Fruit fly (Drosophila melanogaster) whole organism, embryonic: ENCODE data around the gene CG10589.

Experiments
- Blimp-1 ChIP-seq: fragments of 200-800 bp; sonication (Bioruptor generic); optimal IDR thresholded peaks from 3 replicates; lab custom pipeline; 2018; ENCODE audit warnings: missing biosample characterization, missing genetic modification characterization, mild to moderate bottlenecking, moderate library complexity, missing genetic modification reagents
- BtbVII ChIP-seq: fragments of 200-800 bp; sonication (Bioruptor generic); optimal IDR thresholded peaks from 3 replicates; lab custom pipeline; 2017; ENCODE audit warnings: missing biosample characterization, mild to moderate bottlenecking, missing genetic modification characterization
- CG10366 ChIP-seq: fragments of 200-800 bp; sonication (Bioruptor generic); IDR thresholded peaks from 2 replicates; pipeline ENCODE4 v1.3.6; 2022; ENCODE audit warnings: missing biosample characterization, missing genetic modification characterization
- CG11093 ChIP-seq: fragments of 200-800 bp; sonication (Bioruptor generic); IDR thresholded peaks from 3 replicates; pipeline ENCODE4 v1.3.6; 2022; ENCODE audit warnings: missing biosample characterization, missing genetic modification characterization
- CG11504 ChIP-seq: fragments of 200-800 bp; sonication (Bioruptor generic); optimal IDR thresholded peaks from 3 replicates; lab custom pipeline; 2019; ENCODE audit warnings: missing biosample characterization, mild to moderate bottlenecking, missing genetic modification characterization, moderate library complexity
- CG11560 ChIP-seq: fragments of 200-800 bp; sonication (Bioruptor generic); IDR thresholded peaks from 3 replicates; pipeline ENCODE4 v1.3.6; 2022; ENCODE audit warnings: missing biosample characterization, missing genetic modification characterization
- CG11696 ChIP-seq: fragments of 200-800 bp; sonication (Bioruptor generic); IDR thresholded peaks from 2 replicates; pipeline ENCODE4 v1.3.6; 2022; ENCODE audit warnings: missing biosample characterization, missing genetic modification characterization
- CG11723 ChIP-seq: fragments of 200-800 bp; sonication (Bioruptor generic); optimal IDR thresholded peaks from 2 replicates; lab custom pipeline; 2017; ENCODE audit warnings: missing biosample characterization, mild to moderate bottlenecking, missing genetic modification characterization
- CG12219 ChIP-seq: fragments of 200-800 bp; sonication (Bioruptor generic); optimal IDR thresholded peaks from 3 replicates; lab custom pipeline; 2018; ENCODE audit warnings: missing biosample characterization, mild to moderate bottlenecking, missing genetic modification characterization
- CG12236 ChIP-seq: fragments of 200-800 bp; sonication (Bioruptor generic); optimal IDR thresholded peaks from 2 replicates; lab custom pipeline; 2016; ENCODE audit warnings: missing biosample characterization, missing genetic modification characterization
- CG1603 ChIP-seq: fragments of 200-800 bp; sonication (Bioruptor generic); optimal IDR thresholded peaks from 2 replicates; lab custom pipeline; 2019; ENCODE audit warnings: missing biosample characterization, mild to moderate bottlenecking, missing genetic modification characterization, moderate library complexity
- CG17829 ChIP-seq: fragments of 200-800 bp; optimal IDR thresholded peaks from 2 replicates; lab custom pipeline; 2019; ENCODE audit warnings: missing biosample characterization, mild to moderate bottlenecking, missing genetic modification characterization, moderate library complexity
- CG2712 ChIP-seq: fragments of 200-800 bp; optimal IDR thresholded peaks from 3 replicates; lab custom pipeline; 2019; ENCODE audit warnings: missing biosample characterization, mild to moderate bottlenecking, missing genetic modification characterization, moderate library complexity
- CG4360 ChIP-seq: fragments of 200-800 bp; sonication (Bioruptor generic); IDR thresholded peaks from 2 replicates; pipeline ENCODE4 v1.3.6; 2022; ENCODE audit warnings: missing biosample characterization, missing genetic modification characterization
- CG6689 ChIP-seq: fragments of 200-800 bp; sonication (Bioruptor generic); IDR thresholded peaks from 2 replicates; pipeline ENCODE4 v1.3.6; 2022; ENCODE audit warnings: missing biosample characterization, missing genetic modification characterization
- D19A ChIP-seq: fragments of 200-800 bp; optimal IDR thresholded peaks from 3 replicates; lab custom pipeline; 2019; ENCODE audit warnings: missing biosample characterization, mild to moderate bottlenecking, missing genetic modification characterization, moderate library complexity
- Doc3 ChIP-seq: fragments of 200-800 bp; sonication (Bioruptor generic); IDR thresholded peaks from 3 replicates; pipeline ENCODE4 v1.3.6; 2022; ENCODE audit warnings: missing biosample characterization, missing genetic modification characterization; ENCODE audit not compliant: partially characterized antibody
- Drgx ChIP-seq: fragments of 200-800 bp; sonication (Bioruptor generic); IDR thresholded peaks from 2 replicates; pipeline ENCODE4 v1.3.6; 2022; ENCODE audit warnings: missing biosample characterization, missing genetic modification characterization
- E2f1 ChIP-seq: fragments of 200-800 bp; sonication (Bioruptor generic); IDR thresholded peaks from 2 replicates; pipeline ENCODE4 v1.3.6; 2022; ENCODE audit warnings: missing biosample characterization, missing genetic modification characterization
- H15 ChIP-seq: fragments of 200-800 bp; sonication (Bioruptor generic); IDR thresholded peaks from 3 replicates; pipeline ENCODE4 v1.3.6; 2022; ENCODE audit warnings: missing biosample characterization, missing genetic modification characterization
- NC2β ChIP-seq: fragments of 200-800 bp; sonication (Bioruptor generic); optimal IDR thresholded peaks from 2 replicates; lab custom pipeline; 2016; ENCODE audit warnings: missing biosample characterization, missing genetic modification characterization
- Oli ChIP-seq: fragments of 200-800 bp; sonication (Bioruptor generic); optimal IDR thresholded peaks from 2 replicates; lab custom pipeline; 2018; ENCODE audit warnings: missing biosample characterization, mild to moderate bottlenecking, missing genetic modification characterization, moderate library complexity
- Ptx1 ChIP-seq: fragments of 200-800 bp; sonication (Bioruptor generic); IDR thresholded peaks from 2 replicates; pipeline ENCODE4 v1.3.6; 2022; ENCODE audit warnings: missing biosample characterization, missing genetic modification characterization
- Rfx ChIP-seq: fragments of 200-800 bp; sonication (Bioruptor generic); IDR thresholded peaks from 2 replicates; pipeline ENCODE4 v1.3.6; 2022; ENCODE audit warnings: missing biosample characterization, missing genetic modification characterization
- Sox100B ChIP-seq: fragments of 200-800 bp; sonication (Bioruptor generic); optimal IDR thresholded peaks from 3 replicates; lab custom pipeline; 2018; ENCODE audit warnings: missing biosample characterization, mild to moderate bottlenecking, missing genetic modification characterization
- Xrp1 ChIP-seq: fragments of 200-800 bp; sonication (Bioruptor generic); IDR thresholded peaks from 2 replicates; pipeline ENCODE4 v1.3.6; 2022; ENCODE audit warnings: missing biosample characterization, missing genetic modification characterization
- bsh ChIP-seq, 2 experiments: fragments of 200-800 bp; sonication (Bioruptor generic); optimal IDR thresholded peaks; 2 replicates each; lab custom pipeline; 2017 to 2018; ENCODE audit warnings: mild to moderate bottlenecking in 2 of 2, missing biosample characterization in 2 of 2, missing genetic modification characterization in 2 of 2, moderate library complexity in 1 of 2
- cg ChIP-seq: fragments of 200-800 bp; sonication (Bioruptor generic); optimal IDR thresholded peaks from 3 replicates; lab custom pipeline; 2019; ENCODE audit warnings: missing biosample characterization, mild to moderate bottlenecking, missing genetic modification characterization, moderate library complexity
- dmrt11E ChIP-seq: fragments of 200-800 bp; sonication (Bioruptor generic); optimal IDR thresholded peaks from 3 replicates; lab custom pipeline; 2018; ENCODE audit warnings: missing biosample characterization, mild to moderate bottlenecking, missing genetic modification characterization, moderate library complexity
- dmrt99B ChIP-seq: fragments of 200-800 bp; sonication (Bioruptor generic); optimal IDR thresholded peaks from 2 replicates; lab custom pipeline; 2018; ENCODE audit warnings: missing biosample characterization, mild to moderate bottlenecking, missing genetic modification characterization, moderate library complexity
- eve ChIP-seq, 2 experiments: fragments of >200 bp; optimal IDR thresholded peaks; 2 replicates each; lab custom pipeline; 2017; ENCODE audit warnings: missing biosample characterization in 2 of 2, missing genetic modification characterization in 2 of 2
- gce ChIP-seq: fragments of 200-800 bp; sonication (Bioruptor generic); IDR thresholded peaks from 3 replicates; pipeline ENCODE4 v1.3.6; 2022; ENCODE audit warnings: missing biosample characterization, missing genetic modification characterization
- gem ChIP-seq: fragments of 200-800 bp; sonication (Bioruptor generic); optimal IDR thresholded peaks from 2 replicates; lab custom pipeline; 2019; ENCODE audit warnings: missing biosample characterization, mild to moderate bottlenecking, missing genetic modification characterization, moderate library complexity
- gsb-n ChIP-seq: fragments of 200-800 bp; sonication (Bioruptor generic); optimal IDR thresholded peaks from 3 replicates; lab custom pipeline; 2018; ENCODE audit warnings: missing biosample characterization, mild to moderate bottlenecking, missing genetic modification characterization
- lmd ChIP-seq: fragments of 200-800 bp; sonication (Bioruptor generic); IDR thresholded peaks from 2 replicates; pipeline ENCODE4 v1.3.6; 2022; ENCODE audit warnings: missing biosample characterization, missing genetic modification characterization
- oc ChIP-seq: fragments of 200-800 bp; sonication (Bioruptor generic); optimal IDR thresholded peaks from 2 replicates; lab custom pipeline; 2018; ENCODE audit warnings: missing biosample characterization, mild to moderate bottlenecking, missing genetic modification characterization, moderate library complexity
- pan ChIP-seq, 4 experiments: fragments of >200 bp in 3 of 4; fragments of 200-800 bp in 1 of 4; sonication (Bioruptor generic) in 1 of 4; optimal IDR thresholded peaks in 3 of 4; IDR thresholded peaks in 1 of 4; 2 replicates each; pipeline versions ENCODE4 v1.3.6 to Lab custom; 2017 to 2022; ENCODE audit warnings: missing biosample characterization in 2 of 4, missing genetic modification characterization in 2 of 4, mixed read lengths in 1 of 4
- ranshi ChIP-seq: fragments of 200-800 bp; sonication (Bioruptor generic); IDR thresholded peaks from 2 replicates; pipeline ENCODE4 v1.3.6; 2022; ENCODE audit warnings: missing biosample characterization, missing genetic modification characterization
- row ChIP-seq: fragments of 200-800 bp; sonication (Bioruptor generic); IDR thresholded peaks from 3 replicates; pipeline ENCODE4 v1.3.6; 2022; ENCODE audit warnings: missing biosample characterization, missing genetic modification characterization
- sens ChIP-seq: fragments of 200-800 bp; sonication (Bioruptor generic); peaks from one replicate; lab custom pipeline; 2016; ENCODE audit warnings: missing biosample characterization, missing genetic modification characterization
- sisA ChIP-seq: fragments of 200-800 bp; sonication (Bioruptor generic); IDR thresholded peaks from 2 replicates; pipeline ENCODE4 v1.3.6; 2022; ENCODE audit warnings: missing biosample characterization, missing genetic modification characterization
- sob ChIP-seq: fragments of 200-800 bp; sonication (Bioruptor generic); IDR thresholded peaks from 2 replicates; pipeline ENCODE4 v1.3.6; 2022; ENCODE audit warnings: missing biosample characterization, missing genetic modification characterization
- tll ChIP-seq, 2 experiments: fragments of 200-800 bp in 1 of 2; fragments of >200 bp in 1 of 2; sonication (Bioruptor generic) in 1 of 2; optimal IDR thresholded peaks; 2 replicates each; lab custom pipeline; 2017 to 2019; ENCODE audit warnings: missing biosample characterization in 2 of 2, missing genetic modification characterization in 2 of 2, mild to moderate bottlenecking in 1 of 2, moderate library complexity in 1 of 2
- tup ChIP-seq: fragments of 200-800 bp; sonication (Bioruptor generic); optimal IDR thresholded peaks from 2 replicates; lab custom pipeline; 2016; ENCODE audit warnings: missing biosample characterization, mild to moderate bottlenecking, missing genetic modification characterization, moderate library complexity
- vvl ChIP-seq: fragments of 200-800 bp; sonication (Bioruptor generic); IDR thresholded peaks from 2 replicates; pipeline ENCODE4 v1.3.6; 2022; ENCODE audit warnings: missing biosample characterization, missing genetic modification characterization
- zfh1 ChIP-seq: fragments of 200-800 bp; sonication (Bioruptor generic); IDR thresholded peaks from 3 replicates; pipeline ENCODE4 v1.3.6; 2022; ENCODE audit warnings: missing biosample characterization, missing genetic modification characterization

Gene CG10589

DNA sequence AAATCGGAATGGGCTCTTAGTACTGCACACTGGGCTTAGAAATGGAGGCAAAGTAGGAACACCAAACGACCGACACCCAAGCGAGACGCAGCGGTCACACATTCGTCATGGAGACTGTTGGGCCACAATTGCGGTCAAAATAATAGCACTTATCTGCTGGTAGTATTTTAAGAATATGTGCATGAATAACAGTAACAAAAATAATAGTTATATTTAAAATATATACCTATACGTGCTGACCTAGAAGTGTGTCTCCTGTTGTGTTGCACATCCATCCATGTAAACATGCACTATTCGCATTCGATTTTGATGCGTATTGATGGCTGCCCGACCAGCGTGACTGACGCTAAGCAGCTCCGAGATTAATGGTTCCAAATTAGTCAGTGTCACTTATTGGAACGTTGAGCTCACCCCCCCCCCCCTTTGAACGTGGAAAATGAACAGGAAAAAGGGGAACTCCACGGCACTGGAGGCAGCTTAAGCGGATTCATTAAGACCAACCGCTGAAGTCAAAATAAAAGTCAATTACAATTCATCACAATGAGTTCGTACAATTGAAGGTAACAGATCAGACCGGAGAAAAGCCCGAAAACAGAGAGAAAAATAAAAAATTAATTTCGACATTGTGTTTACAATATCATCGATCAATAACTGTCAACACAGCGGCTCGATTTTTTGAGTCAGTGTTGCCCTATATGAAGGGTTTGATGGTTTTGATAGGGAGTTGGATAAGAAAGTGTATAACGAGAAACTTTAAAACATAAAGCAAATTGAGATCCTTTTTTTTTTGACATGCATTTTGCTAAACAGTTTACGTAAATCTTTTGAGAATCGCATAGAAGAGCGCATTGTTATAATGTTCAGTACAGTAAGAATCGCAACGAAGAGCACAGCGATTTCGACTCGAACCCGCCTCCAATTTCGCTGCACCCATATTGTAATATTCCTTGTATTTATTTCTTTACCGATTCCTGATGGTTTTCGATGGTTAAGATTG, 25.3 kb downstream of the CG10589 start:
- TF ChIP-seq pan (optimal IDR thresholded peaks at IDR 0.05; lab: Kevin White, UChicago) (no peak), pan (GFP tag; optimal IDR thresholded peaks at IDR 0.05 in 1 of 2, IDR thresholded peaks at IDR 0.05 in 1 of 2) (peak in 1 of 2 experiments; percentile 53), Ptx1 (GFP tag; lab: Robert Waterston, UW) (peak; percentile 34; the same call in 1 of the 2 replicates), tup (no peak), sob (GFP tag; lab: Robert Waterston, UW) (no peak; the same call in 1 of the 2 replicates), Sox100B (GFP tag; lab: Kevin White, UChicago) (no peak), CG11560 (tag; lab: Robert Waterston, UW) (no peak), Rfx (GFP tag; lab: Robert Waterston, UW) (0 out of 2 replicates have a peak, but pooled peaks have one; percentile 9), CG2712 (tag; lab: Kevin White, UChicago) (peak; percentile 1), cg (GFP tag; lab: Kevin White, UChicago) (no peak), dmrt99B (tag; lab: Kevin White, UChicago) (peak; percentile 14), row (GFP tag; lab: Robert Waterston, UW) (0 out of 3 replicates have a peak, but pooled peaks have one; percentile 29), D19A (peak; percentile 73), lmd (GFP tag; lab: Robert Waterston, UW) (no peak), bsh (GFP tag; optimal IDR thresholded peaks at IDR 0.05; lab: Kevin White, UChicago) (peak in 1 of 2 experiments; percentile 21), dmrt11E (tag; lab: Kevin White, UChicago) (peak; percentile 5), Oli (tag; lab: Kevin White, UChicago) (peak; percentile 11), gsb-n (tag; lab: Kevin White, UChicago) (peak; percentile 46), CG11093 (GFP tag; lab: Robert Waterston, UW) (0 out of 3 replicates have a peak, but pooled peaks have one; percentile 29), Blimp-1 (GFP tag; lab: Kevin White, UChicago) (peak; percentile 9), CG17829 (tag; lab: Kevin White, UChicago) (peak; percentile 40), BtbVII (GFP tag; lab: Kevin White, UChicago) (no peak), CG11723 (GFP tag; lab: Kevin White, UChicago) (no peak), CG11504 (tag; lab: Kevin White, UChicago) (peak; percentile 6), ranshi (GFP tag; lab: Robert Waterston, UW) (0 out of 2 replicates have a peak, but pooled peaks have one; percentile 14), CG11696 (GFP tag; lab: Robert Waterston, UW) (peak; percentile 77), tll (GFP tag; optimal IDR thresholded peaks at IDR 0.05; lab: Kevin White, UChicago) (no peak), CG12236 (GFP tag; lab: Kevin White, UChicago) (no peak), zfh1 (GFP tag; lab: Robert Waterston, UW) (0 out of 3 replicates have a peak, but pooled peaks have one; percentile 48), vvl (GFP tag; lab: Robert Waterston, UW) (0 out of 2 replicates have a peak, but pooled peaks have one; percentile 42), E2f1 (GFP tag; lab: Robert Waterston, UW) (0 out of 2 replicates have a peak, but pooled peaks have one; percentile 16), NC2β (GFP tag; lab: Kevin White, UChicago) (no peak), Drgx (GFP tag; lab: Robert Waterston, UW) (peak; percentile 65), oc (tag; lab: Kevin White, UChicago) (peak; percentile 82), sens (GFP tag; lab: Kevin White, UChicago) (peak; percentile 44), CG1603 (peak; percentile 34), Doc3 (GFP tag; lab: Robert Waterston, UW) (no peak), sisA (peak; percentile 33; the same call in 1 of the 2 replicates), H15 (GFP tag; lab: Robert Waterston, UW) (0 out of 3 replicates have a peak, but pooled peaks have one; percentile 29), CG6689 (GFP tag; lab: Robert Waterston, UW) (peak; percentile 38), CG12219 (no peak), CG4360 (no peak), gce (0 out of 3 replicates have a peak, but pooled peaks have one; percentile 41), eve (GFP tag; optimal IDR thresholded peaks at IDR 0.05; lab: Kevin White, UChicago) (peak in 1 of 2 experiments; percentile 22), gem (tag; lab: Kevin White, UChicago) (peak; percentile 8), Xrp1 (0 out of 2 replicates have a peak, but pooled peaks have one; percentile 52), CG10366 (peak; percentile 27; the same call in 1 of the 2 replicates)
